Worm (Caenorhabditis elegans) whole organism, L3 larva: Measurements from ENCODE around the gene mlt-11.

Source experiments
- R02D3.7 ChIP-seq: fragments of 150-350 bp; optimal IDR thresholded peaks from 2 replicates; lab custom pipeline; 2014; ENCODE audit warnings: missing biosample characterization, missing genetic modification characterization
- ZK546.5 ChIP-seq: sonication (generic microtip); optimal IDR thresholded peaks from 2 replicates; lab custom pipeline; 2017; ENCODE audit warnings: missing biosample characterization, missing genetic modification characterization
- ama-1 ChIP-seq: fragments of 150-350 bp; optimal IDR thresholded peaks from 2 replicates; lab custom pipeline; 2018
- ceh-16 ChIP-seq: sonication (generic microtip); optimal IDR thresholded peaks from 2 replicates; lab custom pipeline; 2017; ENCODE audit warnings: missing biosample characterization, missing genetic modification characterization
- ceh-28 ChIP-seq: fragments of 150-350 bp; optimal IDR thresholded peaks from 2 replicates; lab custom pipeline; 2014; ENCODE audit warnings: missing biosample characterization, missing genetic modification reagents, missing genetic modification characterization
- ceh-82 ChIP-seq: fragments of 150-350 bp; optimal IDR thresholded peaks from 2 replicates; lab custom pipeline; 2014; ENCODE audit warnings: missing biosample characterization, missing genetic modification characterization
- egl-27 ChIP-seq: sonication (generic microtip); optimal IDR thresholded peaks from 4 replicates; lab custom pipeline; 2017; ENCODE audit warnings: missing biosample characterization, missing genetic modification reagents, missing genetic modification characterization
- egl-5 ChIP-seq: fragments of 150-350 bp; optimal IDR thresholded peaks from 2 replicates; lab custom pipeline; 2017; ENCODE audit warnings: missing biosample characterization, missing genetic modification reagents, missing genetic modification characterization, inconsistent platforms
- elt-1 ChIP-seq: fragments of 150-350 bp; optimal IDR thresholded peaks from 2 replicates; lab custom pipeline; 2014; ENCODE audit warnings: missing biosample characterization, missing genetic modification characterization
- elt-2 ChIP-seq: sonication (generic microtip); optimal IDR thresholded peaks from 2 replicates; lab custom pipeline; 2016; ENCODE audit warnings: missing genetic modification reagents, mild to moderate bottlenecking, missing genetic modification characterization, missing compliant biosample characterization
- elt-3 ChIP-seq, 3 experiments: fragments of 150-350 bp in 1 of 3; sonication (generic microtip) in 2 of 3; optimal IDR thresholded peaks; 2 replicates in 2 of 3; 4 replicates in 1 of 3; lab custom pipeline; 2014 to 2017; ENCODE audit warnings: missing biosample characterization in 3 of 3, missing genetic modification characterization in 3 of 3
- eor-1 ChIP-seq, 2 experiments: fragments of 150-350 bp; optimal IDR thresholded peaks; 2 replicates each; lab custom pipeline; 2014 to 2018; ENCODE audit warnings: missing biosample characterization in 2 of 2, missing genetic modification characterization in 2 of 2
- fkh-10 ChIP-seq: sonication (generic microtip); optimal IDR thresholded peaks from 2 replicates; lab custom pipeline; 2017; ENCODE audit warnings: missing biosample characterization, missing genetic modification reagents, missing genetic modification characterization
- fkh-2 ChIP-seq: fragments of 150-350 bp; optimal IDR thresholded peaks from 2 replicates; lab custom pipeline; 2014; ENCODE audit warnings: missing biosample characterization, missing genetic modification reagents, missing genetic modification characterization
- hmg-11 ChIP-seq: sonication (generic microtip); optimal IDR thresholded peaks from 2 replicates; lab custom pipeline; 2016; ENCODE audit warnings: missing genetic modification characterization, missing compliant biosample characterization
- jun-1 ChIP-seq: fragments of 150-350 bp; optimal IDR thresholded peaks from 2 replicates; lab custom pipeline; 2014; ENCODE audit warnings: missing biosample characterization, missing genetic modification reagents, missing genetic modification characterization
- lin-15B ChIP-seq: fragments of 150-350 bp; optimal IDR thresholded peaks from 2 replicates; lab custom pipeline; 2014; ENCODE audit warnings: missing biosample characterization, missing genetic modification characterization
- lin-39 ChIP-seq: fragments of 150-350 bp; optimal IDR thresholded peaks from 2 replicates; lab custom pipeline; 2018; ENCODE audit warnings: missing biosample characterization, missing genetic modification reagents, missing genetic modification characterization
- lsy-12 ChIP-seq: sonication (generic microtip); optimal IDR thresholded peaks from 2 replicates; lab custom pipeline; 2016; ENCODE audit warnings: mild to moderate bottlenecking, missing genetic modification characterization, missing compliant biosample characterization
- mdl-1 ChIP-seq: fragments of 150-350 bp; optimal IDR thresholded peaks from 2 replicates; lab custom pipeline; 2014; ENCODE audit warnings: missing biosample characterization, missing genetic modification characterization
- mml-1 ChIP-seq: fragments of 150-350 bp; sonication (generic microtip); optimal IDR thresholded peaks from 3 replicates; lab custom pipeline; 2014; ENCODE audit warnings: missing biosample characterization, missing genetic modification characterization
- nhr-11 ChIP-seq: fragments of 150-350 bp; optimal IDR thresholded peaks from 2 replicates; lab custom pipeline; 2014; ENCODE audit warnings: missing biosample characterization, missing genetic modification characterization
- nhr-12 ChIP-seq: fragments of 150-350 bp; optimal IDR thresholded peaks from 2 replicates; lab custom pipeline; 2014; ENCODE audit warnings: missing biosample characterization, missing genetic modification characterization
- nhr-23 ChIP-seq: fragments of 150-350 bp; optimal IDR thresholded peaks from 2 replicates; lab custom pipeline; 2014; ENCODE audit warnings: missing biosample characterization, missing genetic modification reagents, missing genetic modification characterization
- nhr-237 ChIP-seq: fragments of 150-350 bp; optimal IDR thresholded peaks from 2 replicates; lab custom pipeline; 2014; ENCODE audit warnings: missing biosample characterization, missing genetic modification characterization
- nhr-25 ChIP-seq: sonication (generic microtip); optimal IDR thresholded peaks from 2 replicates; lab custom pipeline; 2017; ENCODE audit warnings: missing biosample characterization, missing genetic modification characterization
- nhr-28 ChIP-seq: fragments of 150-350 bp; optimal IDR thresholded peaks from 2 replicates; lab custom pipeline; 2014; ENCODE audit warnings: missing biosample characterization, missing genetic modification characterization
- nhr-43 ChIP-seq: sonication (generic microtip); optimal IDR thresholded peaks from 2 replicates; lab custom pipeline; 2016; ENCODE audit warnings: mild to moderate bottlenecking, missing genetic modification characterization, missing compliant biosample characterization; ENCODE audit not compliant: poor library complexity, severe bottlenecking
- nhr-76 ChIP-seq: fragments of 150-350 bp; sonication (generic microtip); optimal IDR thresholded peaks from 5 replicates; lab custom pipeline; 2014; ENCODE audit warnings: missing biosample characterization, missing genetic modification characterization
- nhr-77 ChIP-seq: fragments of 150-350 bp; optimal IDR thresholded peaks from 2 replicates; lab custom pipeline; 2014; ENCODE audit warnings: missing biosample characterization, missing genetic modification characterization
- pha-4 ChIP-seq: fragments of 150-350 bp; optimal IDR thresholded peaks from 2 replicates; lab custom pipeline; 2014; ENCODE audit warnings: missing biosample characterization, missing genetic modification reagents, missing genetic modification characterization
- pqm-1 ChIP-seq: fragments of 150-350 bp; optimal IDR thresholded peaks from 2 replicates; lab custom pipeline; 2017; ENCODE audit warnings: missing biosample characterization, missing genetic modification characterization, inconsistent platforms
- sea-2 ChIP-seq: fragments of 150-350 bp; sonication (generic microtip); optimal IDR thresholded peaks from 4 replicates; lab custom pipeline; 2014; ENCODE audit warnings: missing biosample characterization, missing genetic modification reagents, missing genetic modification characterization
- skn-1 ChIP-seq: fragments of 150-350 bp; optimal IDR thresholded peaks from 2 replicates; lab custom pipeline; 2014; ENCODE audit warnings: missing biosample characterization, missing genetic modification characterization
- snpc-4 ChIP-seq: fragments of 150-350 bp; optimal IDR thresholded peaks from 2 replicates; lab custom pipeline; 2014; ENCODE audit warnings: missing biosample characterization, missing genetic modification characterization
- tbx-2 ChIP-seq: sonication (generic microtip); optimal IDR thresholded peaks from 2 replicates; lab custom pipeline; 2016; ENCODE audit warnings: mild to moderate bottlenecking, missing genetic modification characterization, missing compliant biosample characterization
- unc-39 ChIP-seq: sonication (generic microtip); optimal IDR thresholded peaks from 4 replicates; lab custom pipeline; 2017; ENCODE audit warnings: missing biosample characterization, missing genetic modification characterization
- unc-62 ChIP-seq: fragments of 150-350 bp; sonication (generic microtip); optimal IDR thresholded peaks from 4 replicates; lab custom pipeline; 2014; ENCODE audit warnings: missing biosample characterization, missing genetic modification reagents, missing genetic modification characterization
- zag-1 ChIP-seq: fragments of 150-350 bp; optimal IDR thresholded peaks from 2 replicates; lab custom pipeline; 2014; ENCODE audit warnings: missing biosample characterization, missing genetic modification characterization
- ztf-11 ChIP-seq: fragments of 150-350 bp; optimal IDR thresholded peaks from 2 replicates; lab custom pipeline; 2014; ENCODE audit warnings: missing biosample characterization, missing genetic modification characterization
- ztf-4 ChIP-seq: fragments of 150-350 bp; optimal IDR thresholded peaks from 2 replicates; lab custom pipeline; 2014; ENCODE audit warnings: missing biosample characterization, missing genetic modification characterization

mlt-11 gene

DNA sequence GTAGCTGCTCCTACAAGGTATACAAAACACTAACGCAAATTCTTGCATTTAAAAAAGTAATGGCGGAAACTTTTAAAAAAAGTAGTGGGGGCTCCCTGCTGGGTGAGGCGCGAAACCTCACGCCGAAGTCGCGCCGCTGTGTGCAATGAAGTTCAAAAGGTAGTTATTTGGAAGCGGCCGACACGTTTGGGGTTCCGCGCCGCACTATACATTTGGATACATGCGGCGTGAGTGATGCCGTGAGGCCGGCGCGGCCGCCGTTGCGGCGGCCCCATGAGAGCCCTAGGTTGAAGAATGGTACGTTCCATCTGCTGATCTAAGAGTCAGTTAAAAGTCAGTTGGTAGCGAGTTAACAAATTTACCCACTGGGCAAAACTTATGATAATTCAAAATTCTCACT lies 14.8 kb downstream of the mlt-11 start:
- peak; percentile 2 for TF ChIP-seq snpc-4 (tag; lab: Kevin White, UChicago)
- no peak for TF ChIP-seq zag-1

DNA sequence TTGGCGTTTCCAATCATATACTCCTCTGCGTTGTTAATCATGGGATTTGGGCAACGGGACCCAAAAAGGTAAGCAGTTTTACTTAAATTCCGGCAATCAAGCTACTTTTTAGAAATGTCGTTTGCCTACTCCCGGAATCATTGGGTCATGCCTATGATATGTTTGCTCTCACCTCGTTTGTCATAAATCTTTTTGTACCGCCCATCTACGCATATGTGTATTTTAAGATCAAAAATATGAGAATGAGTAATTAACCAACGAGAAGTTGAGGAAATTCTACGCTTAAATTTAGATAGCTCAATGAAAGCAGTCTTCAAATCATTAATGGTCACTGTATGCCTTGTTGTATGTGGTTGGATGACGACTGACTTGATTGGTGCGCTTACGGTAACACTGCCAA lies 15.3 kb downstream of the mlt-11 start:
- TF ChIP-seq mml-1 (tag; lab: Kevin White, UChicago), result no peak
- TF ChIP-seq unc-62 (GFP tag; lab: Kevin White, UChicago), result no peak
- no peak for TF ChIP-seq pqm-1
- TF ChIP-seq skn-1, result no peak
- no peak for TF ChIP-seq R02D3.7
- TF ChIP-seq nhr-23 (tag; lab: Kevin White, UChicago), result no peak
- no peak for TF ChIP-seq nhr-76
- no peak for TF ChIP-seq sea-2 (GFP tag; lab: Kevin White, UChicago)
- TF ChIP-seq pha-4 (tag; lab: Kevin White, UChicago), result no peak
- no peak for TF ChIP-seq snpc-4 (tag; lab: Kevin White, UChicago)
- no peak for TF ChIP-seq fkh-10
- TF ChIP-seq tbx-2, result no peak
- TF ChIP-seq mdl-1, result no peak
- no peak for TF ChIP-seq ceh-16 (tag; lab: Kevin White, UChicago)
- no peak for TF ChIP-seq lin-15B (tag; lab: Kevin White, UChicago)
- TF ChIP-seq, all 47 proteins: peak for 0

DNA sequence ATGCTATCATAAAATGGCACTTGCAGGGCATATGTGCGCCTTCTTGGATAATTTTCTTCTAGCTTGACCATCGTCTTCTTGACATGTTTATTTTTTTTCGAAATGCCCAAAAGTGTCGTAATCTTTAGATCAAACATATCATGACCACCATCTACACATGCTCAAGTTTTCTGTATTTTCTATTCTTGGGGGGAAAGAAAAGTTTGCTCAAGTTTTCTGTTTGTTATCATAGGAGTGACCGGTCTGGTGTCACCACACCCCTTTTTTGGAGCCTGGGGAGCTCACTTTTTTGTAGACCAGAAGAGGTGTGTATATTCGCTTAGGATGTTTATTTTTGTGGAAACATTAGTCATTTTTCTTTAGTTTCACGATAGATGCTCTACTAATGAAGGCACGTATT lies 18.4 kb downstream of the mlt-11 start, which contains the start of gene klf-2:
klf-2 (plus strand) TSS at position 301 of the 400 bp plus-strand sequence.
- TF ChIP-seq mdl-1 (no peak), egl-5 (tag; lab: Kevin White, UChicago) (no peak), pqm-1 (no peak), jun-1 (no peak), hmg-11 (no peak), ceh-82 (tag; lab: Kevin White, UChicago) (no peak), ceh-28 (tag; lab: Kevin White, UChicago) (no peak), egl-27 (tag; lab: Kevin White, UChicago) (no peak)

DNA sequence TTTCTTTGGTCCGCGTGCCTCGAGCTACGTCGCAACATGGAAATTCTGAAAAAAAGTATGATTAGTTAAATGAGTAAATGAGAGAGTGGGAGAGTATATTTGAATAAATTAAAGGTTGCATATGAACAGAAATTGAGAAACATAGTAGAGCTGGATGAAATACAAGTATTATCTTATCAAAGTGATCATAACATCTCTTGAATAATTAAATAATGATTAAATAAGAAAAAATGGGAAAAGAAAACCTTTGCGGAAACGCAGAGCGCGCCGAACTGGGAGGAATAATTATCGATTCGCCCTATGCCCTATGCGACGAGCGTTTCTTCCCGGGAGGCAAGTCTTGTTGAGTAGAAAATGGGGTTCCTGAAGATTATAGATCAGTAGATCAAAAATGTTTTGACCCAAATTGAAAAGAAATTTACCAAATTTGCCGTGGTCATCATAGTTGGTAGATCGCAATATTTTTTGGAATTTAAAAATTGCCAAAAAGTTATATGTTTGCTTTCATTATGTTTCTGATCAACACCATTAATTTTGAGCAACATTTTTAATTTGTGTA lies 22.6 kb downstream of the mlt-11 start, which contains the start of gene F53F8.3:
F53F8.3 (minus strand) TSS at position 51 of the 559 bp plus-strand sequence.
- TF ChIP-seq hmg-11, result no peak
- TF ChIP-seq elt-2 (tag; lab: Kevin White, UChicago), result no peak
- TF ChIP-seq jun-1, result no peak
- TF ChIP-seq ceh-28 (tag; lab: Kevin White, UChicago), result no peak
- no peak for TF ChIP-seq ama-1
- no peak for TF ChIP-seq tbx-2
- no peak for TF ChIP-seq unc-39 (tag; lab: Kevin White, UChicago)
- no peak for TF ChIP-seq nhr-76
- TF ChIP-seq lin-39, result no peak
- TF ChIP-seq fkh-10, result no peak
- TF ChIP-seq nhr-25 (tag; lab: Kevin White, UChicago), result no peak
- no peak for TF ChIP-seq fkh-2 (tag; lab: Kevin White, UChicago)
- no peak for TF ChIP-seq mdl-1

DNA sequence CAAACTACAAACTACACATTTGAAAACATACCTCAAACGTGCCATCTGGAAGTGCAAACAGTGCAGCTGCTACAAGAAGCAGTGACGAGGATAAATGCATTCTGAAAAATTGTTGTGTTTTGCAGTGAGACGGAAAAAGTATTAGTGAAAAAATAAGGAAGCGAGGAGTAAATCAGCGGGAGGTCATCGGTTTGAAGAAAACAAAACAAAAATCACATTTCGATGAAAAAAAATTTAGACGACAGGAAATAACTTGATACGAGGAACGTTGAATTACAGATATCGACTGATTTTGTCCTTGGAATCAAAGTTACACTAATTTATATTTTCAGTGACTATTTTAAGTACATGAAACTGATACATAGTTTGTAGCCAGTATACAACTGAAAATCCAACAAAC lies 24.6 kb downstream of the mlt-11 start, which contains the start of gene F53F8.4:
F53F8.4 (minus strand) TSS at position 101 of the 400 bp plus-strand sequence.
- no peak for TF ChIP-seq sea-2 (GFP tag; lab: Kevin White, UChicago)
- TF ChIP-seq elt-3 (tag; optimal IDR thresholded peaks at IDR 0.05; lab: Kevin White, UChicago), result no peak
- TF ChIP-seq nhr-11 (tag; lab: Kevin White, UChicago), result no peak
- no peak for TF ChIP-seq jun-1
- TF ChIP-seq zag-1, result no peak
- TF ChIP-seq ztf-11 (tag; lab: Kevin White, UChicago), result no peak
- no peak for TF ChIP-seq ZK546.5 (tag; lab: Kevin White, UChicago)
- no peak for TF ChIP-seq nhr-12 (tag; lab: Kevin White, UChicago)
- TF ChIP-seq egl-5 (tag; lab: Kevin White, UChicago), result no peak
- TF ChIP-seq lin-39, result no peak

DNA sequence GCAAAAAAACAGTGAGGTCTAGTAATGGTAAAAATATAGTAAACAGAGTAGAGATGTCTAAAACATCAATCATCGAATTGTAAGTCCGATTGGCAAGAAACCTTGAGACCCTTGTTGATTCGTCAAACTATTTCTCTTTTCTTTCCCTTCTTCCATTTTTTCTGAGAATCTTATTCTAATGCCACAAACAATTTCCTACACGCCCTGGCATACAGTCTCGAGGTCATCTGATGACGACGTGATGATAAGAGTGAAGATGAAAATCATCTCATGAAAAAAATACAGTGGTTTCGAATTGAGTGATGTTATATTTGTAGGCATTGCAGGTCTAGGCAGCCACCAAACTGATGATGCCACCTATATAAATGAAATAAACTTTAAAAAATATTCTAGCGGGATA lies 25.9 kb downstream of the mlt-11 start:
- no peak for TF ChIP-seq fkh-10
- no peak for TF ChIP-seq unc-39 (tag; lab: Kevin White, UChicago)
- no peak for TF ChIP-seq egl-27 (tag; lab: Kevin White, UChicago)
- peak; percentile 12 for TF ChIP-seq nhr-11 (tag; lab: Kevin White, UChicago)
- TF ChIP-seq eor-1 (tag; optimal IDR thresholded peaks at IDR 0.05; lab: Kevin White, UChicago), result no peak
- TF ChIP-seq egl-5 (tag; lab: Kevin White, UChicago), result no peak
- peak; percentile 71 for TF ChIP-seq nhr-25 (tag; lab: Kevin White, UChicago)
- TF ChIP-seq ceh-16 (tag; lab: Kevin White, UChicago), result no peak
- no peak for TF ChIP-seq zag-1
- no peak for TF ChIP-seq elt-2 (tag; lab: Kevin White, UChicago)
- no peak for TF ChIP-seq ztf-4 (tag; lab: Kevin White, UChicago)
- no peak for TF ChIP-seq nhr-28 (tag; lab: Kevin White, UChicago)
- no peak for TF ChIP-seq nhr-76
- TF ChIP-seq elt-1, result peak; percentile 56
- no peak for TF ChIP-seq nhr-77 (tag; lab: Kevin White, UChicago)
- TF ChIP-seq nhr-43, result no peak
- TF ChIP-seq nhr-237 (tag; lab: Kevin White, UChicago), result no peak
- no peak for TF ChIP-seq R02D3.7
- no peak for TF ChIP-seq sea-2 (GFP tag; lab: Kevin White, UChicago)
- TF ChIP-seq pqm-1, result no peak
- no peak for TF ChIP-seq ZK546.5 (tag; lab: Kevin White, UChicago)
- TF ChIP-seq mml-1 (tag; lab: Kevin White, UChicago), result no peak
- no peak for TF ChIP-seq ceh-82 (tag; lab: Kevin White, UChicago)
- TF ChIP-seq lsy-12 (tag; lab: Kevin White, UChicago), result no peak
- TF ChIP-seq elt-3 (tag; optimal IDR thresholded peaks at IDR 0.05; lab: Kevin White, UChicago), result peak in 1 of 3 experiments; percentile 23
- no peak for TF ChIP-seq hmg-11
- no peak for TF ChIP-seq jun-1
- TF ChIP-seq, all 47 proteins: peak for 4
